Worm (Caenorhabditis elegans): ENCODE data around the gene C07B5.4.

ce11 chrX:9560931-9561330 is 31.5 kb downstream of the C07B5.4 start:
- TF ChIP-seq bed-3 (GFP tag; optimal IDR thresholded peaks at IDR 0.05) (no peak), sptf-1 (tag; optimal IDR thresholded peaks at IDR 0.05) (peak; percentile 1), unc-62 (GFP tag; optimal IDR thresholded peaks at IDR 0.05) (no peak), lsy-2 (tag; optimal IDR thresholded peaks at IDR 0.05) (no peak), ces-1 (GFP tag; optimal IDR thresholded peaks at IDR 0.05) (no peak)
